Fruit fly (Drosophila melanogaster) whole organism, embryonic: Measurements from ENCODE around the gene Rh5.

ENCODE experiments used
- BEAF-32 ChIP-seq: fragments of 200-800 bp; sonication (Bioruptor generic); optimal IDR thresholded peaks from 3 replicates; lab custom pipeline; 2017; ENCODE audit warnings: missing biosample characterization, missing genetic modification characterization, mild to moderate bottlenecking, moderate library complexity, missing genetic modification reagents
- CG11093 ChIP-seq: fragments of 200-800 bp; sonication (Bioruptor generic); IDR thresholded peaks from 3 replicates; pipeline ENCODE4 v1.3.6; 2022; ENCODE audit warnings: missing biosample characterization, missing genetic modification characterization
- CG11723 ChIP-seq: fragments of 200-800 bp; sonication (Bioruptor generic); optimal IDR thresholded peaks from 2 replicates; lab custom pipeline; 2017; ENCODE audit warnings: missing biosample characterization, mild to moderate bottlenecking, missing genetic modification characterization
- CG12155 ChIP-seq: fragments of 200-800 bp; sonication (Bioruptor generic); optimal IDR thresholded peaks from 3 replicates; lab custom pipeline; 2016; ENCODE audit warnings: missing biosample characterization, missing genetic modification characterization
- CG12236 ChIP-seq: fragments of 200-800 bp; sonication (Bioruptor generic); optimal IDR thresholded peaks from 2 replicates; lab custom pipeline; 2016; ENCODE audit warnings: missing biosample characterization, missing genetic modification characterization
- CG12659 ChIP-seq: fragments of 200-800 bp; sonication (Bioruptor generic); optimal IDR thresholded peaks from 3 replicates; lab custom pipeline; 2017; ENCODE audit warnings: mild to moderate bottlenecking, missing biosample characterization, missing genetic modification reagents, missing genetic modification characterization
- CG12769 ChIP-seq: fragments of 200-800 bp; sonication (Bioruptor generic); optimal IDR thresholded peaks from 2 replicates; lab custom pipeline; 2019; ENCODE audit warnings: missing biosample characterization, mild to moderate bottlenecking, missing genetic modification characterization, moderate library complexity
- CG13287 ChIP-seq: fragments of 200-800 bp; sonication (Bioruptor generic); IDR thresholded peaks from 2 replicates; pipeline ENCODE4 v1.3.6; 2022; ENCODE audit warnings: missing biosample characterization, missing genetic modification characterization; ENCODE audit not compliant: partially characterized antibody
- CG14014 ChIP-seq: fragments of 200-800 bp; sonication (Bioruptor generic); IDR thresholded peaks from 2 replicates; pipeline ENCODE4 v1.3.6; 2022; ENCODE audit warnings: missing biosample characterization, missing genetic modification characterization
- CG16863 ChIP-seq: fragments of 200-800 bp; sonication (Bioruptor generic); optimal IDR thresholded peaks from 3 replicates; lab custom pipeline; 2016; ENCODE audit warnings: missing biosample characterization, missing genetic modification characterization
- CG2116 ChIP-seq: fragments of 200-800 bp; sonication (Bioruptor generic); optimal IDR thresholded peaks from 3 replicates; lab custom pipeline; 2018; ENCODE audit warnings: missing biosample characterization, mild to moderate bottlenecking, missing genetic modification characterization
- CG2875 ChIP-seq: fragments of 200-800 bp; sonication (Bioruptor generic); optimal IDR thresholded peaks from 2 replicates; lab custom pipeline; 2017; ENCODE audit warnings: missing biosample characterization, mild to moderate bottlenecking, missing genetic modification characterization, missing genetic modification reagents
- CG32772 ChIP-seq: fragments of 200-800 bp; sonication (Bioruptor generic); IDR thresholded peaks from 2 replicates; pipeline ENCODE4 v1.3.6; 2022; ENCODE audit warnings: missing biosample characterization, missing genetic modification characterization
- CG3407 ChIP-seq: fragments of 200-800 bp; sonication (Bioruptor generic); optimal IDR thresholded peaks from 2 replicates; lab custom pipeline; 2018; ENCODE audit warnings: missing biosample characterization, mild to moderate bottlenecking, missing genetic modification characterization
- CG34422 ChIP-seq: fragments of 200-800 bp; sonication (Bioruptor generic); IDR thresholded peaks from 3 replicates; pipeline ENCODE4 v1.3.6; 2022; ENCODE audit warnings: missing biosample characterization, missing genetic modification characterization
- CG3838 ChIP-seq: fragments of 200-800 bp; sonication (Bioruptor generic); optimal IDR thresholded peaks from 3 replicates; lab custom pipeline; 2016; ENCODE audit warnings: missing biosample characterization, missing genetic modification characterization
- CG4617 ChIP-seq: fragments of 200-800 bp; sonication (Bioruptor generic); optimal IDR thresholded peaks from 3 replicates; lab custom pipeline; 2016; ENCODE audit warnings: missing biosample characterization, missing genetic modification characterization, borderline replicate concordance
- CG6689 ChIP-seq: fragments of 200-800 bp; sonication (Bioruptor generic); IDR thresholded peaks from 2 replicates; pipeline ENCODE4 v1.3.6; 2022; ENCODE audit warnings: missing biosample characterization, missing genetic modification characterization
- CG6791 ChIP-seq: fragments of 200-800 bp; sonication (Bioruptor generic); IDR thresholded peaks from 3 replicates; pipeline ENCODE4 v1.3.6; 2022; ENCODE audit warnings: missing biosample characterization, missing genetic modification characterization; ENCODE audit not compliant: partially characterized antibody
- CG7372 ChIP-seq: fragments of 200-800 bp; sonication (Bioruptor generic); IDR thresholded peaks from 2 replicates; pipeline ENCODE4 v1.3.6; 2022; ENCODE audit warnings: missing biosample characterization, missing genetic modification characterization
- Doc3 ChIP-seq: fragments of 200-800 bp; sonication (Bioruptor generic); IDR thresholded peaks from 3 replicates; pipeline ENCODE4 v1.3.6; 2022; ENCODE audit warnings: missing biosample characterization, missing genetic modification characterization; ENCODE audit not compliant: partially characterized antibody
- Dp ChIP-seq: fragments of 200-800 bp; sonication (Bioruptor generic); optimal IDR thresholded peaks from 2 replicates; lab custom pipeline; 2018; ENCODE audit warnings: missing biosample characterization, mild to moderate bottlenecking, missing genetic modification characterization, moderate library complexity
- E2f2 ChIP-seq: fragments of 200-800 bp; sonication (Bioruptor generic); IDR thresholded peaks from 2 replicates; pipeline ENCODE4 v1.3.6; 2022; ENCODE audit warnings: missing biosample characterization, missing genetic modification characterization
- Fer1 ChIP-seq: fragments of 200-800 bp; sonication (Bioruptor generic); optimal IDR thresholded peaks from 2 replicates; lab custom pipeline; 2017; ENCODE audit warnings: missing biosample characterization, mild to moderate bottlenecking, missing genetic modification characterization
- H15 ChIP-seq: fragments of 200-800 bp; sonication (Bioruptor generic); IDR thresholded peaks from 3 replicates; pipeline ENCODE4 v1.3.6; 2022; ENCODE audit warnings: missing biosample characterization, missing genetic modification characterization
- Jarid2 ChIP-seq: fragments of 200-800 bp; sonication (Bioruptor generic); optimal IDR thresholded peaks from 3 replicates; lab custom pipeline; 2017; ENCODE audit warnings: mild to moderate bottlenecking, missing biosample characterization, missing genetic modification reagents, missing genetic modification characterization
- MESR4 ChIP-seq: fragments of 200-800 bp; sonication (Bioruptor generic); optimal IDR thresholded peaks from 2 replicates; lab custom pipeline; 2018; ENCODE audit warnings: missing biosample characterization, mild to moderate bottlenecking, missing genetic modification characterization, moderate library complexity
- Max ChIP-seq: fragments of 200-800 bp; sonication (Bioruptor generic); optimal IDR thresholded peaks from 2 replicates; lab custom pipeline; 2016; ENCODE audit warnings: missing biosample characterization, mild to moderate bottlenecking, missing genetic modification characterization
- Med ChIP-seq: fragments of 200-800 bp; sonication (Bioruptor generic); peaks from one replicate; lab custom pipeline; 2016; ENCODE audit warnings: missing biosample characterization, missing genetic modification characterization, mild to moderate bottlenecking, inconsistent platforms, moderate library complexity
- Opbp ChIP-seq: fragments of 200-800 bp; sonication (Bioruptor generic); IDR thresholded peaks from 3 replicates; pipeline ENCODE4 v1.3.6; 2022; ENCODE audit warnings: missing biosample characterization, missing genetic modification characterization; ENCODE audit not compliant: partially characterized antibody
- Pdp1 ChIP-seq, 2 experiments: fragments of 200-800 bp; sonication (Bioruptor generic); optimal IDR thresholded peaks; 3 replicates each; lab custom pipeline; 2016; ENCODE audit warnings: missing biosample characterization in 2 of 2, missing genetic modification characterization in 2 of 2, mild to moderate bottlenecking in 1 of 2, moderate library complexity in 1 of 2
- Scr ChIP-seq: fragments of 200-800 bp; sonication (Bioruptor generic); IDR thresholded peaks from 2 replicates; pipeline ENCODE4 v1.3.6; 2022; ENCODE audit warnings: missing biosample characterization, missing genetic modification characterization; ENCODE audit not compliant: partially characterized antibody
- Sox102F ChIP-seq: fragments of 200-800 bp; sonication (Bioruptor generic); optimal IDR thresholded peaks from 2 replicates; lab custom pipeline; 2018; ENCODE audit warnings: missing biosample characterization, mild to moderate bottlenecking, missing genetic modification characterization, moderate library complexity
- YL-1 ChIP-seq: fragments of 200-800 bp; sonication (Bioruptor generic); optimal IDR thresholded peaks from 3 replicates; lab custom pipeline; 2017; ENCODE audit warnings: missing biosample characterization, mild to moderate bottlenecking, missing genetic modification characterization
- bigmax ChIP-seq: fragments of 200-800 bp; sonication (Bioruptor generic); optimal IDR thresholded peaks from 2 replicates; lab custom pipeline; 2018; ENCODE audit warnings: missing biosample characterization, mild to moderate bottlenecking, missing genetic modification characterization
- bsh ChIP-seq, 2 experiments: fragments of 200-800 bp; sonication (Bioruptor generic); optimal IDR thresholded peaks; 2 replicates each; lab custom pipeline; 2017 to 2018; ENCODE audit warnings: mild to moderate bottlenecking in 2 of 2, missing biosample characterization in 2 of 2, missing genetic modification characterization in 2 of 2, moderate library complexity in 1 of 2
- cato ChIP-seq: fragments of 200-800 bp; sonication (Bioruptor generic); optimal IDR thresholded peaks from 2 replicates; lab custom pipeline; 2016; ENCODE audit warnings: missing biosample characterization, missing genetic modification characterization, borderline replicate concordance
- dm ChIP-seq: fragments of 200-800 bp; sonication (Bioruptor generic); optimal IDR thresholded peaks from 3 replicates; lab custom pipeline; 2016; ENCODE audit warnings: missing biosample characterization, missing genetic modification characterization
- eyg ChIP-seq: fragments of 200-800 bp; sonication (Bioruptor generic); optimal IDR thresholded peaks from 3 replicates; lab custom pipeline; 2016; ENCODE audit warnings: missing biosample characterization, missing genetic modification characterization
- knrl ChIP-seq: fragments of 200-800 bp; sonication (Bioruptor generic); IDR thresholded peaks from 3 replicates; pipeline ENCODE4 v1.3.6; 2022; ENCODE audit warnings: missing biosample characterization, missing genetic modification characterization; ENCODE audit not compliant: partially characterized antibody
- nmo ChIP-seq: fragments of 200-800 bp; sonication (Bioruptor generic); optimal IDR thresholded peaks from 2 replicates; lab custom pipeline; 2018; ENCODE audit warnings: missing biosample characterization, mild to moderate bottlenecking, missing genetic modification characterization, moderate library complexity
- phol ChIP-seq: fragments of 200-800 bp; sonication (Bioruptor generic); optimal IDR thresholded peaks from 3 replicates; lab custom pipeline; 2018; ENCODE audit warnings: missing biosample characterization, mild to moderate bottlenecking, missing genetic modification characterization, moderate library complexity
- row ChIP-seq: fragments of 200-800 bp; sonication (Bioruptor generic); IDR thresholded peaks from 3 replicates; pipeline ENCODE4 v1.3.6; 2022; ENCODE audit warnings: missing biosample characterization, missing genetic modification characterization
- sna ChIP-seq: fragments of 200-800 bp; sonication (Bioruptor generic); IDR thresholded peaks from 2 replicates; pipeline ENCODE4 v1.3.6; 2022; ENCODE audit warnings: missing biosample characterization, missing genetic modification characterization; ENCODE audit not compliant: partially characterized antibody
- stwl ChIP-seq: fragments of 200-800 bp; sonication (Bioruptor generic); optimal IDR thresholded peaks from 3 replicates; lab custom pipeline; 2018; ENCODE audit warnings: missing biosample characterization, mild to moderate bottlenecking, missing genetic modification characterization, moderate library complexity
- sug ChIP-seq: fragments of 200-800 bp; optimal IDR thresholded peaks from 2 replicates; lab custom pipeline; 2019; ENCODE audit warnings: missing biosample characterization, mild to moderate bottlenecking, missing genetic modification characterization, moderate library complexity
- unc-4 ChIP-seq: fragments of 200-800 bp; sonication (Bioruptor generic); IDR thresholded peaks from 2 replicates; pipeline ENCODE4 v1.3.6; 2022; ENCODE audit warnings: missing biosample characterization, missing genetic modification characterization; ENCODE audit not compliant: partially characterized antibody
- vnd ChIP-seq: fragments of 200-800 bp; sonication (Bioruptor generic); IDR thresholded peaks from 3 replicates; pipeline ENCODE4 v1.3.6; 2022; ENCODE audit warnings: missing biosample characterization, missing genetic modification characterization; ENCODE audit not compliant: partially characterized antibody

Rh5 gene

dm6 chr2L:12038177-12038581, 30.2 kb downstream of the Rh5 start, which contains the start of gene Tom70 (continued):
- TF ChIP-seq MESR4: peak; percentile 79
- peak; percentile 32 for TF ChIP-seq CG12659 (GFP tag; lab: Kevin White, UChicago)
- peak; percentile 75; the same call in 1 of the 3 replicates for TF ChIP-seq CG34422 (GFP tag; lab: Robert Waterston, UW)
- peak; percentile 8 for TF ChIP-seq Max (GFP tag; lab: Kevin White, UChicago)
- TF ChIP-seq CG6689 (GFP tag; lab: Robert Waterston, UW): no peak
- peak; percentile 47; the same call in 1 of the 3 replicates for TF ChIP-seq knrl (GFP tag; lab: Robert Waterston, UW)
- TF ChIP-seq CG11093 (GFP tag; lab: Robert Waterston, UW): no peak
- TF ChIP-seq CG4617 (GFP tag; lab: Kevin White, UChicago): peak; percentile 57
- peak; percentile 95 for TF ChIP-seq bigmax (GFP tag; lab: Kevin White, UChicago)
- TF ChIP-seq cato: no peak
- peak; percentile 58 for TF ChIP-seq Scr (GFP tag; lab: Robert Waterston, UW)
- no peak for TF ChIP-seq CG14014
- TF ChIP-seq CG3838 (GFP tag; lab: Kevin White, UChicago): no peak
- TF ChIP-seq Dp (GFP tag; lab: Kevin White, UChicago): peak; percentile 36
- TF ChIP-seq phol (tag; lab: Kevin White, UChicago): peak; percentile 3
- TF ChIP-seq sug (tag; lab: Kevin White, UChicago): peak; percentile 88
- TF ChIP-seq CG13287: peak; percentile 55
- no peak for TF ChIP-seq CG16863 (GFP tag; lab: Kevin White, UChicago)
- TF ChIP-seq Jarid2: no peak
- no peak for TF ChIP-seq CG3407
- peak; percentile 53 for TF ChIP-seq E2f2
- no peak for TF ChIP-seq CG12155
- no peak for TF ChIP-seq CG6791 (GFP tag; lab: Robert Waterston, UW)
- no peak for TF ChIP-seq CG2875 (GFP tag; lab: Kevin White, UChicago)
- peak; percentile 44; the same call in 1 of the 3 replicates for TF ChIP-seq Doc3 (GFP tag; lab: Robert Waterston, UW)
- TF ChIP-seq Med (GFP tag; lab: Kevin White, UChicago): peak; percentile 25
- no peak for TF ChIP-seq CG11723 (GFP tag; lab: Kevin White, UChicago)
- TF ChIP-seq Opbp: 0 out of 3 replicates have a peak, but pooled peaks have one; percentile 30
- peak; percentile 56 for TF ChIP-seq dm
- peak in 1 of 2 experiments; percentile 94 for TF ChIP-seq Pdp1 (GFP tag; optimal IDR thresholded peaks at IDR 0.05; lab: Kevin White, UChicago)
- TF ChIP-seq bsh (GFP tag; optimal IDR thresholded peaks at IDR 0.05; lab: Kevin White, UChicago): no peak
- TF ChIP-seq stwl (tag; lab: Kevin White, UChicago): peak; percentile 62
- TF ChIP-seq sna (GFP tag; lab: Robert Waterston, UW): no peak; the same call in none of the 2 replicates
- TF ChIP-seq Fer1 (GFP tag; lab: Kevin White, UChicago): peak; percentile 21
- TF ChIP-seq YL-1 (GFP tag; lab: Kevin White, UChicago): peak; percentile 72
- TF ChIP-seq eyg (GFP tag; lab: Kevin White, UChicago): no peak
- TF ChIP-seq CG2116 (GFP tag; lab: Kevin White, UChicago): peak; percentile 43
- TF ChIP-seq unc-4: peak; percentile 58; the same call in 1 of the 2 replicates
- no peak for TF ChIP-seq CG12769 (tag; lab: Kevin White, UChicago)
- no peak for TF ChIP-seq CG32772 (GFP tag; lab: Robert Waterston, UW)
- no peak for TF ChIP-seq row
- no peak for TF ChIP-seq CG7372 (GFP tag; lab: Robert Waterston, UW)
- TF ChIP-seq Sox102F: no peak
- TF ChIP-seq nmo (GFP tag; lab: Kevin White, UChicago): no peak
- TF ChIP-seq CG12236 (GFP tag; lab: Kevin White, UChicago): no peak
- TF ChIP-seq vnd (GFP tag; lab: Robert Waterston, UW): peak; percentile 48; the same call in 2 of the 3 replicates
- no peak for TF ChIP-seq H15
- TF ChIP-seq BEAF-32: peak; percentile 66
